Worm (Caenorhabditis elegans): Measurements from ENCODE around the gene Y110A2AL.3.

Y110A2AL.3 gene

DNA sequence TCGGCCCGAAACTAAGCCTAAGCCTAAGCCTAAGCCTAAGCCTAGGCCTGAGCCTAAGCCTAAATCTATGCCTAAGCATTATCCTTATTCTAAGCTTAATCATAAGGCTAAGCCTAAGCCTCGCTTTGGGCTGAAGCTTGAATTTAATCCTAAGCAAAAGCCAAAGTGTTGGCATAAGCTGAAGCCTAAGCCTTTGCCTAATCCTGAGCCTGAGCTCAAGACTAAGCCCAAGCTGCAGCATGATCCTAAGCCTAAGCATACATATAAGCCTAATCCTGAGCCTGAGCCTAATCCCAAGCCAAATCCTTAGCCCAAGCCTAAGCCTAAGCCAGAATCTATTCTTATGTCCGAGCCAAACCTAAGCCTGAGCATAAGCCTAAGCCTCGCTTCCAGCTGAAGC, 20.3 kb upstream of the Y110A2AL.3 start:
- TF ChIP-seq lsy-2 (tag; optimal IDR thresholded peaks at IDR 0.05) (no peak), skn-1 (tag; optimal IDR thresholded peaks at IDR 0.05) (no peak), nhr-10 (tag; optimal IDR thresholded peaks at IDR 0.05) (no peak), elt-3 (tag; optimal IDR thresholded peaks at IDR 0.05) (no peak), nhr-237 (tag; optimal IDR thresholded peaks at IDR 0.05) (no peak), ztf-1 (GFP tag; conservative IDR thresholded peaks at IDR 0.05) (no peak), snpc-4 (tag; optimal IDR thresholded peaks at IDR 0.05) (no peak), gmeb-1 (tag; optimal IDR thresholded peaks at IDR 0.05) (no peak), mdl-1 (tag; optimal IDR thresholded peaks at IDR 0.05) (no peak), dmd-4 (tag; optimal IDR thresholded peaks at IDR 0.05) (no peak), lin-39 (tag; optimal IDR thresholded peaks at IDR 0.05) (no peak), nhr-77 (tag; optimal IDR thresholded peaks at IDR 0.05) (no peak), peb-1 (tag; optimal IDR thresholded peaks at IDR 0.05) (no peak), ZK546.5 (tag; optimal IDR thresholded peaks at IDR 0.05) (no peak), unc-62 (GFP tag; optimal IDR thresholded peaks at IDR 0.05) (no peak), sma-9 (GFP tag; optimal IDR thresholded peaks at IDR 0.05) (no peak), sma-9 (tag; optimal IDR thresholded peaks at IDR 0.05) (no peak), C34F6.9 (tag; optimal IDR thresholded peaks at IDR 0.05) (no peak), lin-11 (tag; optimal IDR thresholded peaks at IDR 0.05) (no peak)

DNA sequence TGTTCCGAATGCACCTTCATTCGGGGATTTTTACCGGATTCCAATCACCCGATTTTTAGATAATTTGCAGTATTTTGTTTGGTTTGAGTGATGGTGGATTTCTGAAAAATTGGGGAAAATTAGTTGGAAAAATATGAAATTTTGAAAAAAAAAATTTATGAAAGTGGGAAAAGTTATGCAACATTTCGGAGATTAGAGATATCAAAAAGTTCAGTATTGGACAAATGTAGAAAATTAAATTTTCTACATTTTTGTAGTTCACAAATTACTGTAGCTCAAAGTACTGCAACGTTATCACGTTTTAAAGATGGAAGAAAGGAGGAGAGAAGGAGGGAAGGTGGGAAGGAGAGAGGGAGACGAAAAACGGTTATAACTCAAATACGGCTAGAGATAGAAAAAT, 14.4 kb upstream of the Y110A2AL.3 start, which contains the start of gene ptc-3:
TSS of gene ptc-3 (minus strand) at position 101 of the 400 bp plus-strand sequence.
- TF ChIP-seq gmeb-1 (tag; optimal IDR thresholded peaks at IDR 0.05): no peak
- TF ChIP-seq Y55F3AM.14 (GFP tag; optimal IDR thresholded peaks at IDR 0.05): no peak
- TF ChIP-seq nhr-129 (tag; optimal IDR thresholded peaks at IDR 0.05): no peak
- TF ChIP-seq elt-1 (tag; optimal IDR thresholded peaks at IDR 0.05): no peak
- no peak for TF ChIP-seq F13H6.1 (tag; optimal IDR thresholded peaks at IDR 0.05)
- no peak for TF ChIP-seq sem-4 (tag; optimal IDR thresholded peaks at IDR 0.05)
- no peak for TF ChIP-seq lsy-2 (tag; optimal IDR thresholded peaks at IDR 0.05)
- TF ChIP-seq snpc-4 (tag; optimal IDR thresholded peaks at IDR 0.05): no peak
- TF ChIP-seq elt-3 (tag; optimal IDR thresholded peaks at IDR 0.05): no peak
- TF ChIP-seq nhr-21 (tag; optimal IDR thresholded peaks at IDR 0.05): no peak
- TF ChIP-seq nhr-12 (tag; optimal IDR thresholded peaks at IDR 0.05): no peak
- no peak for TF ChIP-seq ztf-1 (GFP tag; conservative IDR thresholded peaks at IDR 0.05)
- no peak for TF ChIP-seq unc-55 (GFP tag; optimal IDR thresholded peaks at IDR 0.05)
- no peak for TF ChIP-seq dmd-4 (tag; optimal IDR thresholded peaks at IDR 0.05)
- no peak for TF ChIP-seq fos-1 (tag; optimal IDR thresholded peaks at IDR 0.05)

ce11 chrII:2853767-2854166, 13.1 kb upstream of the Y110A2AL.3 start:
- peak; percentile 53 for TF ChIP-seq nhr-25 (tag; optimal IDR thresholded peaks at IDR 0.05)
- peak; percentile 43 for TF ChIP-seq blmp-1 (tag; optimal IDR thresholded peaks at IDR 0.05; ENCODE audit: insufficient read depth)
- no peak for TF ChIP-seq aly-2 (tag; optimal IDR thresholded peaks at IDR 0.05)

ce11 chrII:2854794-2855193, 12.1 kb upstream of the Y110A2AL.3 start:
- TF ChIP-seq sma-3 (GFP tag; optimal IDR thresholded peaks at IDR 0.05) (peak; percentile 6), egl-27 (tag; optimal IDR thresholded peaks at IDR 0.05) (no peak), unc-39 (tag; optimal IDR thresholded peaks at IDR 0.05) (no peak), mab-5 (tag; optimal IDR thresholded peaks at IDR 0.05) (no peak), F13H6.1 (tag; optimal IDR thresholded peaks at IDR 0.05) (peak; percentile 12), nhr-25 (tag; optimal IDR thresholded peaks at IDR 0.05) (peak; percentile 63), nhr-129 (tag; optimal IDR thresholded peaks at IDR 0.05) (peak; percentile 25), sma-9 (GFP tag; optimal IDR thresholded peaks at IDR 0.05) (no peak), sma-9 (tag; optimal IDR thresholded peaks at IDR 0.05) (no peak), blmp-1 (tag; optimal IDR thresholded peaks at IDR 0.05; ENCODE audit: insufficient read depth) (peak; percentile 12), ztf-1 (GFP tag; conservative IDR thresholded peaks at IDR 0.05) (no peak), mbf-1 (tag; optimal IDR thresholded peaks at IDR 0.05) (no peak)

ce11 chrII:2856114-2856513, 10.8 kb upstream of the Y110A2AL.3 start:
- peak; percentile 7 for TF ChIP-seq fos-1 (tag; optimal IDR thresholded peaks at IDR 0.05)
- TF ChIP-seq elt-1 (tag; optimal IDR thresholded peaks at IDR 0.05): no peak

Data from whole organism, L2 larva.